Worm (Caenorhabditis elegans) whole organism, L4 larva: Measurements from ENCODE around the gene M176.16.

ENCODE experiments used
- ces-1 ChIP-seq: fragments of 150-350 bp; sonication (generic microtip); optimal IDR thresholded peaks from 4 replicates; lab custom pipeline; 2014; ENCODE audit warnings: missing biosample characterization, missing genetic modification reagents, missing genetic modification characterization
- lin-15B ChIP-seq: fragments of 150-350 bp; sonication (generic microtip); optimal IDR thresholded peaks from 3 replicates; lab custom pipeline; 2014; ENCODE audit warnings: missing biosample characterization, missing genetic modification characterization
- lsy-2 ChIP-seq, 2 experiments: fragments of 150-350 bp in 1 of 2; sonication (generic microtip) in 1 of 2; optimal IDR thresholded peaks; 2 replicates each; lab custom pipeline; 2014 to 2017; ENCODE audit warnings: missing biosample characterization in 2 of 2, missing genetic modification characterization in 2 of 2
- unc-39 ChIP-seq: sonication (generic microtip); optimal IDR thresholded peaks from 2 replicates; lab custom pipeline; 2017; ENCODE audit warnings: missing biosample characterization, missing genetic modification characterization
- zag-1 ChIP-seq: fragments of 150-350 bp; optimal IDR thresholded peaks from 2 replicates; lab custom pipeline; 2014; ENCODE audit warnings: missing biosample characterization, missing genetic modification characterization
- zip-2 ChIP-seq: fragments of 150-350 bp; optimal IDR thresholded peaks from 2 replicates; lab custom pipeline; 2014; ENCODE audit warnings: missing biosample characterization, missing genetic modification characterization

DNA sequence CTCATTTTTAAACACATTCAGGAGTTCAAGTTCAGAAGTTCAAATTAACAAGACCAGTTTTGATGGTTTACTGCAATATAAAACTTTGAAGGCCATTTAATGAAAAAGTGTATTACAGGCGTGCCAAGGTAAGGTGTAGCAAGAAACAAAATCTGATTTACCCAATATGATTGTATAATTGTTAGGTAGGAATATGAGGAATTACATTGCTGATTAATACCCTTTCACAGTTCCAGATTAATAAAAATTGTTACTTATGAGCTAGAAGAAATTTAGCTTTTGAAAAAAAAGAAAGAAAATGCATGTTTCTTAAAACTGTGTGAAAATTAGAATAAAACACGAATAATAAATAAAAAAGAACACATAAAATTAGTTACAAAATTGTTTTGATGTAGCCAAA lies 15.3 kb downstream of the M176.16 start, which contains the start of gene kin-15:
- TF ChIP-seq lsy-2 (tag; optimal IDR thresholded peaks at IDR 0.05; lab: Kevin White, UChicago) (no peak), lin-15B (no peak), unc-39 (tag; lab: Kevin White, UChicago) (no peak), zag-1 (tag; lab: Kevin White, UChicago) (no peak), zip-2 (tag; lab: Kevin White, UChicago) (no peak), ces-1 (no peak)
